Worm (Caenorhabditis elegans) whole organism, late embryonic: Measurements from ENCODE around the gene srd-54.

ENCODE experiments used
- C38D4.7 ChIP-seq: fragments of 200-800 bp; sonication (Bioruptor generic); optimal IDR thresholded peaks from 2 replicates; lab custom pipeline; 2018; ENCODE audit warnings: mild to moderate bottlenecking, missing genetic modification characterization, moderate library complexity, missing compliant biosample characterization
- K02D7.2 ChIP-seq: sonication (generic microtip); optimal IDR thresholded peaks from 2 replicates; lab custom pipeline; 2017; ENCODE audit warnings: mild to moderate bottlenecking, missing genetic modification characterization, missing compliant biosample characterization
- K09A11.1 ChIP-seq: sonication (generic microtip); optimal IDR thresholded peaks from 2 replicates; lab custom pipeline; 2017; ENCODE audit warnings: antibody characterized with exemption, mild to moderate bottlenecking, missing genetic modification characterization, missing compliant biosample characterization; ENCODE audit not compliant: insufficient read depth
- ceh-18 ChIP-seq: sonication (generic microtip); optimal IDR thresholded peaks from 2 replicates; lab custom pipeline; 2016; ENCODE audit warnings: missing genetic modification characterization, missing compliant biosample characterization
- ceh-2 ChIP-seq: sonication (generic microtip); optimal IDR thresholded peaks from 2 replicates; lab custom pipeline; 2016; ENCODE audit warnings: missing genotype, missing genetic modification characterization, missing compliant biosample characterization
- ceh-22 ChIP-seq: sonication (generic microtip); optimal IDR thresholded peaks from 2 replicates; lab custom pipeline; 2017; ENCODE audit warnings: missing biosample characterization, missing genetic modification characterization
- ceh-31 ChIP-seq: sonication (generic microtip); optimal IDR thresholded peaks from 2 replicates; lab custom pipeline; 2016; ENCODE audit warnings: missing genetic modification characterization, missing compliant biosample characterization
- ceh-34 ChIP-seq: sonication (generic microtip); optimal IDR thresholded peaks from 2 replicates; lab custom pipeline; 2016; ENCODE audit warnings: mild to moderate bottlenecking, missing genetic modification characterization, missing compliant biosample characterization
- ceh-45 ChIP-seq: fragments of 200-800 bp; sonication (Bioruptor generic); IDR thresholded peaks from 2 replicates; pipeline ENCODE4 v1.3.6; 2022; ENCODE audit warnings: missing genetic modification reagents, missing genetic modification characterization, missing compliant biosample characterization
- ceh-6 ChIP-seq: fragments of 200-800 bp; sonication (Bioruptor generic); optimal IDR thresholded peaks from 2 replicates; lab custom pipeline; 2018; ENCODE audit warnings: mild to moderate bottlenecking, missing genetic modification characterization, missing compliant biosample characterization
- ceh-9 ChIP-seq: sonication (generic microtip); optimal IDR thresholded peaks from 2 replicates; lab custom pipeline; 2016; ENCODE audit warnings: mild to moderate bottlenecking, missing genetic modification characterization, inconsistent platforms, missing compliant biosample characterization
- che-1 ChIP-seq: sonication (generic microtip); optimal IDR thresholded peaks from 2 replicates; lab custom pipeline; 2016; ENCODE audit warnings: mild to moderate bottlenecking, missing genetic modification characterization, missing compliant biosample characterization
- dve-1 ChIP-seq: sonication (generic microtip); optimal IDR thresholded peaks from 2 replicates; lab custom pipeline; 2017; ENCODE audit warnings: antibody characterized with exemption, mild to moderate bottlenecking, missing genetic modification characterization, missing compliant biosample characterization
- elt-2 ChIP-seq: sonication (generic microtip); optimal IDR thresholded peaks from 2 replicates; lab custom pipeline; 2016; ENCODE audit warnings: missing genetic modification reagents, missing genetic modification characterization, missing compliant biosample characterization
- eyg-1 ChIP-seq: sonication (generic microtip); optimal IDR thresholded peaks from 2 replicates; lab custom pipeline; 2016; ENCODE audit warnings: missing genotype, missing genetic modification characterization, missing compliant biosample characterization
- fax-1 ChIP-seq: sonication (generic microtip); optimal IDR thresholded peaks from 2 replicates; lab custom pipeline; 2016; ENCODE audit warnings: missing genotype, missing genetic modification characterization, missing compliant biosample characterization
- fkh-10 ChIP-seq: fragments of 150-350 bp; optimal IDR thresholded peaks from 2 replicates; lab custom pipeline; 2014; ENCODE audit warnings: missing biosample characterization, missing genetic modification reagents, missing genetic modification characterization
- hlh-13 ChIP-seq: fragments of 200-800 bp; sonication (Bioruptor generic); optimal IDR thresholded peaks from 2 replicates; lab custom pipeline; 2018; ENCODE audit warnings: mild to moderate bottlenecking, missing genetic modification characterization, missing compliant biosample characterization
- hlh-15 ChIP-seq: sonication (generic microtip); optimal IDR thresholded peaks from 2 replicates; lab custom pipeline; 2016; ENCODE audit warnings: missing genetic modification characterization, missing compliant biosample characterization
- hlh-8 ChIP-seq: sonication (generic microtip); optimal IDR thresholded peaks from 2 replicates; lab custom pipeline; 2016; ENCODE audit warnings: missing genotype, missing genetic modification characterization, missing compliant biosample characterization
- lin-11 ChIP-seq: fragments of 200-800 bp; sonication (Bioruptor generic); optimal IDR thresholded peaks from 2 replicates; lab custom pipeline; 2018; ENCODE audit warnings: mild to moderate bottlenecking, missing genetic modification characterization, missing compliant biosample characterization
- madf-2 ChIP-seq: sonication (generic microtip); optimal IDR thresholded peaks from 2 replicates; lab custom pipeline; 2017; ENCODE audit warnings: missing genetic modification characterization, missing compliant biosample characterization
- nhr-11 ChIP-seq: fragments of 150-350 bp; optimal IDR thresholded peaks from 2 replicates; lab custom pipeline; 2014; ENCODE audit warnings: missing biosample characterization, missing genetic modification characterization
- nhr-232 ChIP-seq: sonication (generic microtip); optimal IDR thresholded peaks from 2 replicates; lab custom pipeline; 2016; ENCODE audit warnings: missing genetic modification characterization, missing compliant biosample characterization
- npax-4 ChIP-seq: sonication (generic microtip); optimal IDR thresholded peaks from 2 replicates; lab custom pipeline; 2016; ENCODE audit warnings: missing genetic modification characterization, missing compliant biosample characterization
- odd-2 ChIP-seq: sonication (generic microtip); optimal IDR thresholded peaks from 2 replicates; lab custom pipeline; 2017; ENCODE audit warnings: antibody characterized with exemption, mild to moderate bottlenecking, missing genetic modification characterization, missing compliant biosample characterization
- pag-3 ChIP-seq: sonication (generic microtip); optimal IDR thresholded peaks from 2 replicates; lab custom pipeline; 2016; ENCODE audit warnings: missing compliant biosample characterization, missing genetic modification characterization, borderline replicate concordance
- pax-1 ChIP-seq: fragments of 150-350 bp; optimal IDR thresholded peaks from 2 replicates; lab custom pipeline; 2014; ENCODE audit warnings: missing biosample characterization, missing genetic modification characterization
- pha-4 ChIP-seq: fragments of 150-350 bp; optimal IDR thresholded peaks from 2 replicates; lab custom pipeline; 2018; ENCODE audit warnings: missing biosample characterization, missing genetic modification reagents, missing genetic modification characterization
- pqm-1 ChIP-seq: sonication (generic microtip); optimal IDR thresholded peaks from 2 replicates; lab custom pipeline; 2016; ENCODE audit warnings: missing genetic modification characterization, missing compliant biosample characterization
- pros-1 ChIP-seq: fragments of 150-350 bp; optimal IDR thresholded peaks from 2 replicates; lab custom pipeline; 2014; ENCODE audit warnings: missing biosample characterization, missing genetic modification reagents, missing genetic modification characterization
- ref-2 ChIP-seq: sonication (generic microtip); optimal IDR thresholded peaks from 2 replicates; lab custom pipeline; 2016; ENCODE audit warnings: missing genetic modification characterization, missing compliant biosample characterization
- sox-4 ChIP-seq: sonication (generic microtip); optimal IDR thresholded peaks from 2 replicates; lab custom pipeline; 2017; ENCODE audit warnings: mild to moderate bottlenecking, missing genetic modification characterization, inconsistent platforms, missing compliant biosample characterization
- syd-9 ChIP-seq: sonication (generic microtip); optimal IDR thresholded peaks from 2 replicates; lab custom pipeline; 2016; ENCODE audit warnings: mild to moderate bottlenecking, missing genetic modification characterization, moderate library complexity, missing compliant biosample characterization
- tbx-2 ChIP-seq: sonication (generic microtip); optimal IDR thresholded peaks from 2 replicates; lab custom pipeline; 2016; ENCODE audit warnings: missing genetic modification characterization, missing compliant biosample characterization
- unc-42 ChIP-seq: sonication (generic microtip); optimal IDR thresholded peaks from 2 replicates; lab custom pipeline; 2016; ENCODE audit warnings: missing genotype, missing genetic modification characterization, missing compliant biosample characterization
- unc-55 ChIP-seq: sonication (generic microtip); optimal IDR thresholded peaks from 2 replicates; lab custom pipeline; 2017; ENCODE audit warnings: missing biosample characterization, missing genetic modification reagents, missing genetic modification characterization

srd-54 gene

DNA sequence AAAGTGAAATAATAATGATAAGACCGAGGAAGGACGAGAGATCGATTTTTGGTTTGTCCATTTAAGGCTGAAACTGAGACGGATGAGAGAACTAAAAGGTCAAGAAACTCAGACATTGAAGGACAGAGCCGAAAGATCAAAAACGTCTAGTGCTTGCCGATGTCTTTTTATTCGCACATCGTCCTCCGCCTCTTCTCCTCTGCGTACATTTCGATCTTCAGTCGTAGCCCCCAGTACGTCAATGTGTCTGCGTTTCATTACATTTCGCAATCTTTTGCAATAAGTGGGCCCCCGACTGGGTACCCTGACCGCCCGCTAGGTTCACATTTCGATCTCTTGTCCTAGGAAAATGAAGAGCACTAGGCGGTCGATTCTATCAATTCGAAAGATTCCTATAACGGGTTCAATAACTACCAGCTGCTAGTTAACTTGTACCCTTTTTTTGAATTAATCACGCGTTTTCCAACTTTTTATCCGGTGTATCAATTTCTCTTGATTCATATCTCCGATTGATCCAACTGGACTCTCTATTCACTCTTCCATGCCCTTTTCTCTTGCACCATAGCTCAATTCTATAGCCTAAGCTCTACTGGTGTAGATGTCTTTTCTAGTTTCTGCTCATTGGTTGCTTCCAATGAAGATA is 40.3 kb upstream of the srd-54 start (continued):
- peak; percentile 31 for TF ChIP-seq dve-1 (tag; lab: Kevin White, UChicago)
- peak; percentile 20 for TF ChIP-seq ceh-34
- TF ChIP-seq K02D7.2 (tag; lab: Kevin White, UChicago) = no peak
- peak; percentile 3 for TF ChIP-seq ceh-18 (tag; lab: Kevin White, UChicago)
- no peak for TF ChIP-seq lin-11 (tag; lab: Kevin White, UChicago)
- TF ChIP-seq tbx-2 = peak; percentile 18
- peak; percentile 31 for TF ChIP-seq ceh-31
- no peak for TF ChIP-seq hlh-15 (tag; lab: Kevin White, UChicago)
- TF ChIP-seq npax-4 (tag; lab: Kevin White, UChicago) = no peak
- peak; percentile 32 for TF ChIP-seq unc-55 (GFP tag; lab: Kevin White, UChicago)
- no peak for TF ChIP-seq hlh-13
- no peak for TF ChIP-seq nhr-11 (tag; lab: Kevin White, UChicago)

- TF ChIP-seq ceh-45 (no peak), eyg-1 (no peak), odd-2 (no peak), nhr-11 (tag; lab: Kevin White, UChicago) (no peak), pros-1 (no peak), ref-2 (tag; lab: Kevin White, UChicago) (no peak), syd-9 (tag; lab: Kevin White, UChicago) (no peak), npax-4 (tag; lab: Kevin White, UChicago) (no peak), elt-2 (tag; lab: Kevin White, UChicago) (no peak), sox-4 (tag; lab: Kevin White, UChicago) (no peak), fkh-10 (GFP tag; lab: Kevin White, UChicago) (no peak), ceh-22 (no peak), K09A11.1 (tag; lab: Kevin White, UChicago) (no peak), hlh-13 (no peak), ceh-34 (no peak), dve-1 (tag; lab: Kevin White, UChicago) (no peak), che-1 (no peak), pax-1 (tag; lab: Kevin White, UChicago) (no peak), madf-2 (no peak)
Measured at ce11 chrII:7393393-7393792, 39.0 kb upstream of the srd-54 start.

- TF ChIP-seq unc-55 (GFP tag; lab: Kevin White, UChicago) = no peak
- no peak for TF ChIP-seq pag-3 (tag; lab: Kevin White, UChicago)
- TF ChIP-seq hlh-8 (tag; lab: Kevin White, UChicago) = no peak
- no peak for TF ChIP-seq unc-42 (tag; lab: Kevin White, UChicago)
- no peak for TF ChIP-seq fkh-10 (GFP tag; lab: Kevin White, UChicago)
- TF ChIP-seq fax-1 (tag; lab: Kevin White, UChicago) = no peak
- no peak for TF ChIP-seq che-1
- TF ChIP-seq nhr-232 (tag; lab: Kevin White, UChicago) = no peak
- TF ChIP-seq ceh-9 (tag; lab: Kevin White, UChicago) = no peak
- no peak for TF ChIP-seq ceh-34
- no peak for TF ChIP-seq ceh-22
- no peak for TF ChIP-seq pros-1
- TF ChIP-seq C38D4.7 (GFP tag; lab: Kevin White, UChicago) = no peak
- no peak for TF ChIP-seq ceh-45
- no peak for TF ChIP-seq pha-4 (tag; lab: Kevin White, UChicago)
- no peak for TF ChIP-seq pqm-1 (tag; lab: Kevin White, UChicago)
- TF ChIP-seq dve-1 (tag; lab: Kevin White, UChicago) = no peak
- no peak for TF ChIP-seq ceh-2
- TF ChIP-seq ceh-6 (GFP tag; lab: Kevin White, UChicago) = no peak
- TF ChIP-seq, all 69 proteins: peak for 0
Measured at ce11 chrII:7393922-7394689, 38.3 kb upstream of the srd-54 start.
